Worm (Caenorhabditis elegans): ENCODE results near the gene F59B2.14.

Gene F59B2.14

DNA sequence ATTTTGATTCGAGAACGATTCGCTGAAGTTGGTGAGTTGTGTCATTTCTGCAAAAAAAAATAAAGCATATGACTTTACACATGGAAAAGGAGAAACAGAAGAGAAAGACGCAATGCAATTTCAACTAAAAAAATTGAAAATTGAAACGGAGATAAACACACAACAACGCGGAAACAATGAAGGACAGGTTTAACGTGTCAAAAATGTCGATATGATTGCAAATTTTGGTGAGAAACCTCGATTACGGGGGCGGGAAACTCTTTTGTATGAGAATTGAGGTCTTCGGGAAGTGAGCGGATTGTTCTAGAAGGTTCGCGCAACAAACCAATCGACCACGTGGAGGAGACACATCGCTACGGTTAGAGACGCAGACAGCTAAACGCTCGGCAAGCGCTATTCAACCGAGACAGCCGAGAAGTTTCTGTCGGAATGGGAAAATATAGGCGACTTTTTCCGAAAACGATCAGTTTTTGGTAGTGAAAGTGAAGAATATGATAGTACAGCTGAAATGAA is 31.4 kb upstream of the F59B2.14 start, which contains the start of gene R107.5 (continued):
- TF ChIP-seq sox-4 (tag; optimal IDR thresholded peaks at IDR 0.05) (peak; percentile 22), egl-27 (tag; optimal IDR thresholded peaks at IDR 0.05) (peak; percentile 17 to 61), pqm-1 (tag; optimal IDR thresholded peaks at IDR 0.05) (peak; percentile 41), nhr-90 (tag; optimal IDR thresholded peaks at IDR 0.05; ENCODE audit: poor library complexity) (peak; percentile 94), tbx-2 (tag; optimal IDR thresholded peaks at IDR 0.05) (peak; percentile 89), pag-3 (tag; optimal IDR thresholded peaks at IDR 0.05; ENCODE audit: borderline replicate concordance, insufficient read depth) (peak; percentile 27), nhr-76 (tag; optimal IDR thresholded peaks at IDR 0.05) (no peak), C34B4.2 (tag; optimal IDR thresholded peaks at IDR 0.05) (peak; percentile 40), aha-1 (tag; optimal IDR thresholded peaks at IDR 0.05) (peak; percentile 58), F16B12.6 (tag; optimal IDR thresholded peaks at IDR 0.05) (no peak), vab-15 (tag; optimal IDR thresholded peaks at IDR 0.05) (no peak), nhr-71 (tag; optimal IDR thresholded peaks at IDR 0.05) (peak; percentile 98), ztf-4 (tag; optimal IDR thresholded peaks at IDR 0.05) (peak; percentile 97), hpl-2 (GFP tag; optimal IDR thresholded peaks at IDR 0.05) (no peak), lin-35 (GFP tag; optimal IDR thresholded peaks at IDR 0.05) (peak; percentile 82 to 88), blmp-1 (tag; optimal IDR thresholded peaks at IDR 0.05) (peak; percentile 98), ceh-88 (GFP tag; IDR thresholded peaks at IDR 0.05) (peak; percentile 84), mep-1 (tag; optimal IDR thresholded peaks at IDR 0.05) (peak; percentile 94), nhr-77 (tag; optimal IDR thresholded peaks at IDR 0.05) (peak; percentile 68), elt-2 (tag; optimal IDR thresholded peaks at IDR 0.05) (peak; percentile 75), fkh-10 (GFP tag; optimal IDR thresholded peaks at IDR 0.05) (peak; percentile 4), nhr-12 (tag; optimal IDR thresholded peaks at IDR 0.05) (no peak), nhr-28 (tag; optimal IDR thresholded peaks at IDR 0.05) (no peak), ztf-11 (tag; optimal IDR thresholded peaks at IDR 0.05) (peak in 1 of 2 experiments; percentile 65), nhr-84 (tag; optimal IDR thresholded peaks at IDR 0.05) (no peak), unc-98 (GFP tag; IDR thresholded peaks at IDR 0.05) (peak; percentile 54; the same call in 1 of the 2 replicates), lin-14 (GFP tag; optimal IDR thresholded peaks at IDR 0.05) (peak; percentile 98), sptf-1 (tag; optimal IDR thresholded peaks at IDR 0.05) (no peak), unc-62 (GFP tag; optimal IDR thresholded peaks at IDR 0.05) (no peak), tlp-1 (tag; optimal IDR thresholded peaks at IDR 0.05) (peak; percentile 22), unc-30 (tag; optimal IDR thresholded peaks at IDR 0.05) (no peak), efl-1 (optimal IDR thresholded peaks at IDR 0.05) (peak; percentile 75 to 80), efl-1 (GFP tag; optimal IDR thresholded peaks at IDR 0.05 in 1 of 2) (peak; percentile 73 to 95), C04F5.9 (tag; optimal IDR thresholded peaks at IDR 0.05) (peak; percentile 46), pax-3 (tag; optimal IDR thresholded peaks at IDR 0.05) (peak; percentile 91), hlh-4 (tag; optimal IDR thresholded peaks at IDR 0.05) (no peak), ama-1 (optimal IDR thresholded peaks at IDR 0.05) (no peak), snpc-4 (tag; optimal IDR thresholded peaks at IDR 0.05) (peak; percentile 65), fkh-8 (tag; optimal IDR thresholded peaks at IDR 0.05) (peak; percentile 99), snu-23 (GFP tag; optimal IDR thresholded peaks at IDR 0.05) (peak; percentile 99), nhr-47 (tag; optimal IDR thresholded peaks at IDR 0.05) (peak; percentile 95), fkh-4 (tag; optimal IDR thresholded peaks at IDR 0.05; ENCODE audit: borderline replicate concordance) (no peak), isw-1 (GFP tag; IDR thresholded peaks at IDR 0.05) (peak; percentile 75), zip-4 (GFP tag; optimal IDR thresholded peaks at IDR 0.05) (peak; percentile 76), efl-3 (GFP tag; optimal IDR thresholded peaks at IDR 0.05) (no peak), unc-130 (tag; optimal IDR thresholded peaks at IDR 0.05) (peak; percentile 97), irx-1 (tag; optimal IDR thresholded peaks at IDR 0.05) (peak; percentile 83), lin-15B (tag; optimal IDR thresholded peaks at IDR 0.05) (peak; percentile 40), egl-13 (tag; optimal IDR thresholded peaks at IDR 0.05) (peak; percentile 73), lir-3 (tag; optimal IDR thresholded peaks at IDR 0.05; ENCODE audit: poor library complexity) (peak; percentile 49), aly-2 (tag; optimal IDR thresholded peaks at IDR 0.05) (peak; percentile 54), lin-13 (GFP tag; optimal IDR thresholded peaks at IDR 0.05) (peak; percentile 89)
